Fruit fly (Drosophila melanogaster) whole organism: ENCODE data around the gene CG9107.

Source experiments
- CG8478 ChIP-seq: fragments of >200 bp; optimal IDR thresholded peaks from 2 replicates; lab custom pipeline; 2018; ENCODE audit warnings: inconsistent platforms
- EcR ChIP-seq, 2 experiments: fragments of >200 bp; optimal IDR thresholded peaks; 2 replicates each; lab custom pipeline; 2017; ENCODE audit warnings: missing biosample characterization in 2 of 2, missing genetic modification characterization in 2 of 2, missing genetic modification reagents in 2 of 2
- pan ChIP-seq: fragments of >200 bp; optimal IDR thresholded peaks from 2 replicates; lab custom pipeline; 2017
- psq ChIP-seq: fragments of >200 bp; optimal IDR thresholded peaks from 2 replicates; lab custom pipeline; 2017
- usp ChIP-seq: fragments of >200 bp; optimal IDR thresholded peaks from 2 replicates; lab custom pipeline; 2017; ENCODE audit warnings: missing biosample characterization, missing genetic modification characterization, mixed read lengths

- TF ChIP-seq EcR (GFP tag; optimal IDR thresholded peaks at IDR 0.05; lab: Kevin White, UChicago) (peak in 1 of 2 experiments; percentile 14), psq (lab: Kevin White, UChicago) (no peak), pan (no peak), CG8478 (lab: Kevin White, UChicago) (no peak), usp (no peak)
Measured at dm6 chr2L:5975601-5976000, 48.7 kb downstream of the CG9107 start.
